Fruit fly (Drosophila melanogaster) whole organism, embryonic: ENCODE data around the gene CG43136.

Source experiments
- CG10267 ChIP-seq: fragments of 200-800 bp; sonication (Bioruptor generic); optimal IDR thresholded peaks from 2 replicates; lab custom pipeline; 2018; ENCODE audit warnings: missing biosample characterization, mild to moderate bottlenecking, missing genetic modification characterization, moderate library complexity
- CG10959 ChIP-seq: fragments of 200-800 bp; sonication (Bioruptor generic); IDR thresholded peaks from 2 replicates; pipeline ENCODE4 v1.3.6; 2022; ENCODE audit warnings: missing biosample characterization, missing genetic modification characterization
- CG11696 ChIP-seq: fragments of 200-800 bp; sonication (Bioruptor generic); IDR thresholded peaks from 2 replicates; pipeline ENCODE4 v1.3.6; 2022; ENCODE audit warnings: missing biosample characterization, missing genetic modification characterization
- CG15073 ChIP-seq: fragments of 200-800 bp; sonication (Bioruptor generic); optimal IDR thresholded peaks from 2 replicates; lab custom pipeline; 2016; ENCODE audit warnings: missing biosample characterization, missing genetic modification characterization
- CG17568 ChIP-seq: fragments of 200-800 bp; sonication (Bioruptor generic); optimal IDR thresholded peaks from 2 replicates; lab custom pipeline; 2018; ENCODE audit warnings: missing biosample characterization, mild to moderate bottlenecking, missing genetic modification characterization, moderate library complexity
- CG17802 ChIP-seq: fragments of 200-800 bp; sonication (Bioruptor generic); optimal IDR thresholded peaks from 2 replicates; lab custom pipeline; 2018; ENCODE audit warnings: missing biosample characterization, mild to moderate bottlenecking, missing genetic modification characterization, moderate library complexity
- CG18476 ChIP-seq: fragments of 200-800 bp; sonication (Bioruptor generic); optimal IDR thresholded peaks from 2 replicates; lab custom pipeline; 2016; ENCODE audit warnings: missing biosample characterization, mild to moderate bottlenecking, missing genetic modification characterization
- CG2202 ChIP-seq: fragments of 200-800 bp; sonication (Bioruptor generic); optimal IDR thresholded peaks from 2 replicates; lab custom pipeline; 2018; ENCODE audit warnings: missing biosample characterization, mild to moderate bottlenecking, missing genetic modification characterization
- CG31441 ChIP-seq: fragments of 200-800 bp; sonication (Bioruptor generic); IDR thresholded peaks from 2 replicates; pipeline ENCODE4 v1.3.6; 2022; ENCODE audit warnings: missing biosample characterization, missing genetic modification characterization
- CG32532 ChIP-seq: fragments of 200-800 bp; sonication (Bioruptor generic); IDR thresholded peaks from 2 replicates; pipeline ENCODE4 v1.3.6; 2022; ENCODE audit warnings: missing biosample characterization, missing genetic modification characterization
- CG3726 ChIP-seq: fragments of 200-800 bp; sonication (Bioruptor generic); IDR thresholded peaks from 3 replicates; pipeline ENCODE4, ENCODE4 v1.3.6; 2022; ENCODE audit warnings: missing biosample characterization, missing genetic modification characterization
- CG4328 ChIP-seq: fragments of 200-800 bp; sonication (Bioruptor generic); optimal IDR thresholded peaks from 3 replicates; lab custom pipeline; 2017; ENCODE audit warnings: missing biosample characterization, missing genetic modification reagents, missing genetic modification characterization
- CG43689 ChIP-seq: fragments of 200-800 bp; sonication (Bioruptor generic); IDR thresholded peaks from 2 replicates; pipeline ENCODE4 v1.3.6; 2022; ENCODE audit warnings: missing biosample characterization, missing genetic modification characterization
- CG4404 ChIP-seq: fragments of 200-800 bp; sonication (Bioruptor generic); IDR thresholded peaks from 2 replicates; pipeline ENCODE4 v1.3.6; 2022; ENCODE audit warnings: missing biosample characterization, missing genetic modification characterization
- CG6813 ChIP-seq: fragments of 200-800 bp; sonication (Bioruptor generic); optimal IDR thresholded peaks from 2 replicates; lab custom pipeline; 2017; ENCODE audit warnings: missing biosample characterization, missing genetic modification characterization, mild to moderate bottlenecking, moderate library complexity, missing genetic modification reagents
- CG7357 ChIP-seq: fragments of 200-800 bp; sonication (Bioruptor generic); IDR thresholded peaks from 3 replicates; pipeline ENCODE4 v1.3.6; 2022; ENCODE audit warnings: missing biosample characterization, missing genetic modification characterization
- CG9797 ChIP-seq: fragments of 200-800 bp; sonication (Bioruptor generic); optimal IDR thresholded peaks from 3 replicates; lab custom pipeline; 2018; ENCODE audit warnings: missing biosample characterization, mild to moderate bottlenecking, missing genetic modification characterization
- D ChIP-seq, 2 experiments: fragments of 200-800 bp in 1 of 2; fragments of >200 bp in 1 of 2; sonication (Bioruptor generic) in 1 of 2; optimal IDR thresholded peaks; 2 replicates in 1 of 2; 3 replicates in 1 of 2; lab custom pipeline; 2017; ENCODE audit warnings: mild to moderate bottlenecking in 1 of 2, missing biosample characterization in 1 of 2, missing genetic modification characterization in 1 of 2, missing genetic modification reagents in 1 of 2
- Dp ChIP-seq: fragments of 200-800 bp; sonication (Bioruptor generic); optimal IDR thresholded peaks from 2 replicates; lab custom pipeline; 2018; ENCODE audit warnings: missing biosample characterization, mild to moderate bottlenecking, missing genetic modification characterization, moderate library complexity
- Hmx ChIP-seq: fragments of 200-800 bp; sonication (Bioruptor generic); optimal IDR thresholded peaks from 2 replicates; lab custom pipeline; 2016; ENCODE audit warnings: missing biosample characterization, missing genetic modification characterization
- Myb ChIP-seq: fragments of 200-800 bp; sonication (Bioruptor generic); optimal IDR thresholded peaks from 2 replicates; lab custom pipeline; 2016; ENCODE audit warnings: missing biosample characterization, missing genetic modification characterization
- Nf-YA ChIP-seq: fragments of 200-800 bp; sonication (Bioruptor generic); IDR thresholded peaks from 2 replicates; pipeline ENCODE4 v1.3.6; 2022; ENCODE audit warnings: missing biosample characterization, missing genetic modification characterization
- Nf-YB ChIP-seq: fragments of 200-800 bp; sonication (Bioruptor generic); optimal IDR thresholded peaks from 3 replicates; lab custom pipeline; 2019; ENCODE audit warnings: missing biosample characterization, mild to moderate bottlenecking, missing genetic modification characterization, moderate library complexity
- Side ChIP-seq: fragments of 200-800 bp; sonication (Bioruptor generic); optimal IDR thresholded peaks from 2 replicates; lab custom pipeline; 2016; ENCODE audit warnings: missing biosample characterization, missing genetic modification characterization
- Sin3A ChIP-seq: fragments of >200 bp; optimal IDR thresholded peaks from 2 replicates; lab custom pipeline; 2018
- Ssrp ChIP-seq: fragments of 200-800 bp; sonication (Bioruptor generic); optimal IDR thresholded peaks from 2 replicates; lab custom pipeline; 2018; ENCODE audit warnings: missing biosample characterization, mild to moderate bottlenecking, missing genetic modification characterization, moderate library complexity
- ab ChIP-seq: fragments of 200-800 bp; sonication (Bioruptor generic); optimal IDR thresholded peaks from 2 replicates; lab custom pipeline; 2016; ENCODE audit warnings: missing biosample characterization, missing genetic modification characterization
- aop ChIP-seq: fragments of 200-800 bp; sonication (Bioruptor generic); IDR thresholded peaks from 2 replicates; pipeline ENCODE4 v1.3.6; 2022; ENCODE audit warnings: missing biosample characterization, missing genetic modification characterization
- ara ChIP-seq: fragments of 200-800 bp; sonication (Bioruptor generic); IDR thresholded peaks from 2 replicates; pipeline ENCODE4 v1.3.6; 2022; ENCODE audit warnings: missing biosample characterization, missing genetic modification characterization
- bbx ChIP-seq: fragments of 200-800 bp; sonication (Bioruptor generic); IDR thresholded peaks from 2 replicates; pipeline ENCODE4 v1.3.6; 2022; ENCODE audit warnings: missing biosample characterization, missing genetic modification characterization; ENCODE audit not compliant: partially characterized antibody
- chif ChIP-seq, 2 experiments: fragments of 200-800 bp; sonication (Bioruptor generic); optimal IDR thresholded peaks; 3 replicates each; lab custom pipeline; 2016; ENCODE audit warnings: missing biosample characterization in 2 of 2, missing genetic modification characterization in 2 of 2
- ci ChIP-seq: fragments of 200-800 bp; sonication (Bioruptor generic); IDR thresholded peaks from 3 replicates; pipeline ENCODE4 v1.3.6; 2022; ENCODE audit warnings: missing biosample characterization, missing genetic modification characterization
- dati ChIP-seq: fragments of 200-800 bp; sonication (Bioruptor generic); IDR thresholded peaks from 2 replicates; pipeline ENCODE4 v1.3.6; 2022; ENCODE audit warnings: missing biosample characterization, missing genetic modification characterization
- dysf ChIP-seq: fragments of 200-800 bp; sonication (Bioruptor generic); IDR thresholded peaks from 3 replicates; pipeline ENCODE4 v1.3.6; 2022; ENCODE audit warnings: missing biosample characterization, missing genetic modification characterization
- fd96Cb ChIP-seq: fragments of 200-800 bp; sonication (Bioruptor generic); optimal IDR thresholded peaks from 2 replicates; lab custom pipeline; 2018; ENCODE audit warnings: missing biosample characterization, mild to moderate bottlenecking, missing genetic modification characterization, moderate library complexity
- gfzf ChIP-seq: fragments of 200-800 bp; sonication (Bioruptor generic); optimal IDR thresholded peaks from 2 replicates; lab custom pipeline; 2016; ENCODE audit warnings: missing biosample characterization, mild to moderate bottlenecking, missing genetic modification characterization, moderate library complexity
- gsb ChIP-seq: fragments of 200-800 bp; sonication (Bioruptor generic); IDR thresholded peaks from 2 replicates; pipeline ENCODE4 v1.3.6; 2022; ENCODE audit warnings: missing biosample characterization, missing genetic modification characterization
- her ChIP-seq: fragments of 200-800 bp; sonication (Bioruptor generic); optimal IDR thresholded peaks from 2 replicates; lab custom pipeline; 2016; ENCODE audit warnings: missing biosample characterization, missing genetic modification characterization
- jumu ChIP-seq: fragments of 200-800 bp; sonication (Bioruptor generic); optimal IDR thresholded peaks from 3 replicates; lab custom pipeline; 2016; ENCODE audit warnings: missing biosample characterization, missing genetic modification characterization
- kah ChIP-seq: fragments of 200-800 bp; sonication (Bioruptor generic); optimal IDR thresholded peaks from 2 replicates; lab custom pipeline; 2018; ENCODE audit warnings: missing biosample characterization, mild to moderate bottlenecking, missing genetic modification characterization
- lmd ChIP-seq: fragments of 200-800 bp; sonication (Bioruptor generic); IDR thresholded peaks from 2 replicates; pipeline ENCODE4 v1.3.6; 2022; ENCODE audit warnings: missing biosample characterization, missing genetic modification characterization
- lola ChIP-seq, 3 experiments: fragments of >200 bp in 2 of 3; fragments of 200-800 bp in 1 of 3; sonication (Bioruptor generic) in 1 of 3; optimal IDR thresholded peaks; 2 replicates each; lab custom pipeline; 2017 to 2019; ENCODE audit warnings: missing biosample characterization in 3 of 3, missing genetic modification characterization in 3 of 3, mild to moderate bottlenecking in 1 of 3, moderate library complexity in 1 of 3
- prd ChIP-seq, 3 experiments: fragments of >200 bp in 2 of 3; fragments of 200-800 bp in 1 of 3; sonication (Bioruptor generic) in 1 of 3; optimal IDR thresholded peaks in 2 of 3; IDR thresholded peaks in 1 of 3; 2 replicates in 2 of 3; 3 replicates in 1 of 3; pipeline versions ENCODE4 v1.3.6 to Lab custom; 2017 to 2022; ENCODE audit warnings: missing biosample characterization in 1 of 3, missing genetic modification characterization in 1 of 3
- repo ChIP-seq: fragments of 200-800 bp; sonication (Bioruptor generic); optimal IDR thresholded peaks from 2 replicates; lab custom pipeline; 2016; ENCODE audit warnings: missing biosample characterization, missing genetic modification characterization
- rib ChIP-seq: fragments of 200-800 bp; sonication (Bioruptor generic); IDR thresholded peaks from 2 replicates; pipeline ENCODE4 v1.3.6; 2022; ENCODE audit warnings: missing biosample characterization, missing genetic modification characterization
- sens-2 ChIP-seq: fragments of 200-800 bp; sonication (Bioruptor generic); IDR thresholded peaks from 2 replicates; pipeline ENCODE4 v1.3.6; 2022; ENCODE audit warnings: missing biosample characterization, missing genetic modification characterization
- slp2 ChIP-seq: fragments of 200-800 bp; sonication (Bioruptor generic); optimal IDR thresholded peaks from 2 replicates; lab custom pipeline; 2016; ENCODE audit warnings: missing biosample characterization, missing genetic modification characterization
- vfl ChIP-seq: fragments of 200-800 bp; sonication (Bioruptor generic); optimal IDR thresholded peaks from 2 replicates; lab custom pipeline; 2016; ENCODE audit warnings: missing biosample characterization, missing genetic modification characterization
- wdn ChIP-seq: fragments of 200-800 bp; sonication (Bioruptor generic); IDR thresholded peaks from 2 replicates; pipeline ENCODE4 v1.3.6; 2022; ENCODE audit warnings: missing biosample characterization, missing genetic modification characterization

Gene CG43136

dm6 chrX:5895821-5896550 is 42.4 kb downstream of the CG43136 start (continued):
- peak; percentile 93 for TF ChIP-seq repo (GFP tag; lab: Kevin White, UChicago)
- peak; percentile 92 for TF ChIP-seq lmd (GFP tag; lab: Robert Waterston, UW)
- TF ChIP-seq vfl (GFP tag; lab: Kevin White, UChicago): peak; percentile 42
- peak; percentile 63 for TF ChIP-seq CG15073 (GFP tag; lab: Kevin White, UChicago)
- TF ChIP-seq wdn (GFP tag; lab: Robert Waterston, UW): peak; percentile 82
- TF ChIP-seq Ssrp (tag; lab: Kevin White, UChicago): peak; percentile 90
- TF ChIP-seq Hmx (GFP tag; lab: Kevin White, UChicago): no peak
- peak; percentile 45; the same call in 1 of the 2 replicates for TF ChIP-seq rib
- TF ChIP-seq gsb: peak; percentile 69
- TF ChIP-seq jumu (GFP tag; lab: Kevin White, UChicago): peak; percentile 91
- TF ChIP-seq CG18476 (GFP tag; lab: Kevin White, UChicago): peak; percentile 77
- TF ChIP-seq CG11696 (GFP tag; lab: Robert Waterston, UW): peak; percentile 96
- TF ChIP-seq Dp (GFP tag; lab: Kevin White, UChicago): no peak
- TF ChIP-seq CG10267 (tag; lab: Kevin White, UChicago): peak; percentile 78
- peak; percentile 91 for TF ChIP-seq slp2 (GFP tag; lab: Kevin White, UChicago)
- TF ChIP-seq CG9797: peak; percentile 19
- TF ChIP-seq prd (optimal IDR thresholded peaks at IDR 0.05; lab: Kevin White, UChicago): no peak
- TF ChIP-seq prd (GFP tag; IDR thresholded peaks at IDR 0.05; lab: Robert Waterston, UW): peak; percentile 92
- TF ChIP-seq sens-2: peak; percentile 90
- peak; percentile 27 for TF ChIP-seq CG4328
- peak; percentile 87 for TF ChIP-seq CG32532 (GFP tag; lab: Robert Waterston, UW)
- peak; percentile 76 for TF ChIP-seq CG2202
- peak; percentile 94 for TF ChIP-seq CG31441 (GFP tag; lab: Robert Waterston, UW)
- peak; percentile 5 for TF ChIP-seq gfzf (GFP tag; lab: Kevin White, UChicago)
- peak; percentile 85 for TF ChIP-seq CG10959 (GFP tag; lab: Robert Waterston, UW)
- TF ChIP-seq dysf (GFP tag; lab: Robert Waterston, UW): peak; percentile 94
- TF ChIP-seq dati (GFP tag; lab: Robert Waterston, UW): peak; percentile 94
- TF ChIP-seq CG7357 (GFP tag; lab: Robert Waterston, UW): peak; percentile 78
- TF ChIP-seq her: peak; percentile 76
- peak; percentile 69 for TF ChIP-seq CG17802 (tag; lab: Kevin White, UChicago)
- TF ChIP-seq CG3726 (GFP tag; lab: Robert Waterston, UW): peak; percentile 96
- peak; percentile 78 for TF ChIP-seq CG4404 (GFP tag; lab: Robert Waterston, UW)
- peak; percentile 92 for TF ChIP-seq fd96Cb (tag; lab: Kevin White, UChicago)
- peak; percentile 92 for TF ChIP-seq chif (GFP tag; optimal IDR thresholded peaks at IDR 0.05; lab: Kevin White, UChicago)
- TF ChIP-seq CG43689 (GFP tag; lab: Robert Waterston, UW): peak; percentile 45; the same call in 1 of the 2 replicates
- TF ChIP-seq CG6813 (GFP tag; lab: Kevin White, UChicago): peak; percentile 89
- peak; percentile 81; the same call in 1 of the 2 replicates for TF ChIP-seq aop (GFP tag; lab: Robert Waterston, UW)
- TF ChIP-seq CG17568: peak; percentile 62
- TF ChIP-seq bbx (GFP tag; lab: Robert Waterston, UW): no peak
- peak; percentile 57 for TF ChIP-seq Nf-YB (GFP tag; lab: Kevin White, UChicago)
- TF ChIP-seq D (optimal IDR thresholded peaks at IDR 0.05; lab: Kevin White, UChicago): no peak
- peak; percentile 92 for TF ChIP-seq D (GFP tag; optimal IDR thresholded peaks at IDR 0.05; lab: Kevin White, UChicago)
- peak; percentile 85 for TF ChIP-seq Nf-YA (GFP tag; lab: Robert Waterston, UW)
- TF ChIP-seq Myb (GFP tag; lab: Kevin White, UChicago): peak; percentile 69
- TF ChIP-seq ab (GFP tag; lab: Kevin White, UChicago): peak; percentile 71
- peak; percentile 97 for TF ChIP-seq ci (GFP tag; lab: Robert Waterston, UW)
- no peak for TF ChIP-seq Sin3A (lab: Kevin White, UChicago)
- peak; percentile 96 for TF ChIP-seq ara (GFP tag; lab: Robert Waterston, UW)
- peak in 1 of 3 experiments; percentile 76 for TF ChIP-seq lola (GFP tag; optimal IDR thresholded peaks at IDR 0.05; lab: Kevin White, UChicago)
- peak; percentile 89 for TF ChIP-seq kah (GFP tag; lab: Kevin White, UChicago)
- peak; percentile 90 for TF ChIP-seq Side
